Worm (Caenorhabditis elegans): Measurements from ENCODE around the gene fbxa-3.

- TF ChIP-seq nhr-77 (tag; optimal IDR thresholded peaks at IDR 0.05) (no peak), fkh-10 (GFP tag; optimal IDR thresholded peaks at IDR 0.05) (no peak), unc-62 (GFP tag; optimal IDR thresholded peaks at IDR 0.05) (no peak), ztf-11 (tag; optimal IDR thresholded peaks at IDR 0.05) (no peak), tbx-2 (tag; optimal IDR thresholded peaks at IDR 0.05) (no peak), aly-2 (tag; optimal IDR thresholded peaks at IDR 0.05) (no peak), snpc-4 (tag; optimal IDR thresholded peaks at IDR 0.05) (no peak), nhr-237 (tag; optimal IDR thresholded peaks at IDR 0.05) (no peak), nhr-12 (tag; optimal IDR thresholded peaks at IDR 0.05) (no peak), lin-15B (tag; optimal IDR thresholded peaks at IDR 0.05) (no peak), ZK546.5 (tag; optimal IDR thresholded peaks at IDR 0.05) (no peak), jun-1 (tag; optimal IDR thresholded peaks at IDR 0.05) (no peak)
Observed at ce11 chrII:1865683-1866431, 45.2 kb upstream of the fbxa-3 start, which contains the start of gene math-15.

Measured in whole organism, L3 larva.